Worm (Caenorhabditis elegans) whole organism, L4 larva: ENCODE results near the gene Y41C4A.22.

ENCODE experiments used
- Y105C5A.15 ChIP-seq: fragments of 200-800 bp; sonication (Bioruptor generic); IDR thresholded peaks from 2 replicates; pipeline ENCODE4 v1.3.6; 2022; ENCODE audit warnings: missing genetic modification characterization, missing compliant biosample characterization
- lsy-2 ChIP-seq, 2 experiments: fragments of 150-350 bp in 1 of 2; sonication (generic microtip) in 1 of 2; optimal IDR thresholded peaks; 2 replicates each; lab custom pipeline; 2014 to 2017; ENCODE audit warnings: missing biosample characterization in 2 of 2, missing genetic modification characterization in 2 of 2
- zfp-3 ChIP-seq: fragments of 200-800 bp; sonication (Bioruptor generic); conservative IDR thresholded peaks from 2 replicates; pipeline ENCODE4 v1.3.6; 2022; ENCODE audit warnings: missing genetic modification reagents, missing genetic modification characterization, missing compliant biosample characterization

DNA sequence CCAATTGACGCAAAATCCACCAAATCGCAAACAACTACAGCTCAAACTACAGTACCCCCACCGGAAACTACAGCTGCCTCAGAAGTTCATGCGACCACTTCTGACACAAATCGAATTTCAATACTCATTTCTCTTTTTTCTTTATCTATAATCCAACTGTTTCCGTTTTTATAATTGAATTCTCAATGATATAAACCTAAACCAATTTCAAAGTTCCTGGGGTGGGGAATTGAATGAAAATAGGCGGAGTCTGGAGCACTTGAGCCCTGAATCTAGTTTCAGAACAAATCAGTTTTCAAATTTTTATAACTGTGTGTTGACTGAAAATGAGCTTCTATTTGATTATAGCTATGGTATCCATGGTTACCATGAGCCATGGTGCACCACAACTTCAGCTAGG, 1.2 kb downstream of the Y41C4A.22 start, which contains the start of gene Y41C4A.6:
- no peak for TF ChIP-seq lsy-2 (tag; optimal IDR thresholded peaks at IDR 0.05; lab: Kevin White, UChicago)
- TF ChIP-seq zfp-3 (GFP tag; lab: Robert Waterston, UW): no peak
- no peak for TF ChIP-seq Y105C5A.15
